Worm (Caenorhabditis elegans) whole organism, late embryonic: ENCODE results near the gene dhs-19.

Source experiments
- C08G9.2 ChIP-seq: sonication (generic microtip); optimal IDR thresholded peaks from 2 replicates; lab custom pipeline; 2016; ENCODE audit warnings: mild to moderate bottlenecking, missing genetic modification characterization, moderate library complexity, missing compliant biosample characterization
- T23F11.4 ChIP-seq: fragments of 200-800 bp; sonication (Bioruptor generic); optimal IDR thresholded peaks from 2 replicates; lab custom pipeline; 2018; ENCODE audit warnings: mild to moderate bottlenecking, missing genetic modification characterization, missing compliant biosample characterization
- ahr-1 ChIP-seq: sonication (generic microtip); optimal IDR thresholded peaks from 2 replicates; lab custom pipeline; 2016; ENCODE audit warnings: missing genetic modification characterization, missing compliant biosample characterization
- ceh-19 ChIP-seq: fragments of 200-800 bp; sonication (Bioruptor generic); optimal IDR thresholded peaks from 2 replicates; lab custom pipeline; 2018; ENCODE audit warnings: mild to moderate bottlenecking, missing genetic modification characterization, missing compliant biosample characterization
- ceh-24 ChIP-seq: sonication (generic microtip); optimal IDR thresholded peaks from 2 replicates; lab custom pipeline; 2016; ENCODE audit warnings: mild to moderate bottlenecking, missing genetic modification characterization, missing compliant biosample characterization
- ceh-30 ChIP-seq: fragments of 150-350 bp; optimal IDR thresholded peaks from 2 replicates; lab custom pipeline; 2014; ENCODE audit warnings: missing biosample characterization, missing genetic modification characterization
- ceh-34 ChIP-seq: sonication (generic microtip); optimal IDR thresholded peaks from 2 replicates; lab custom pipeline; 2016; ENCODE audit warnings: mild to moderate bottlenecking, missing genetic modification characterization, missing compliant biosample characterization
- ceh-45 ChIP-seq: fragments of 200-800 bp; sonication (Bioruptor generic); IDR thresholded peaks from 2 replicates; pipeline ENCODE4 v1.3.6; 2022; ENCODE audit warnings: missing genetic modification reagents, missing genetic modification characterization, missing compliant biosample characterization
- ceh-6 ChIP-seq: fragments of 200-800 bp; sonication (Bioruptor generic); optimal IDR thresholded peaks from 2 replicates; lab custom pipeline; 2018; ENCODE audit warnings: mild to moderate bottlenecking, missing genetic modification characterization, missing compliant biosample characterization
- che-1 ChIP-seq: sonication (generic microtip); optimal IDR thresholded peaks from 2 replicates; lab custom pipeline; 2016; ENCODE audit warnings: mild to moderate bottlenecking, missing genetic modification characterization, missing compliant biosample characterization
- dve-1 ChIP-seq: sonication (generic microtip); optimal IDR thresholded peaks from 2 replicates; lab custom pipeline; 2017; ENCODE audit warnings: antibody characterized with exemption, mild to moderate bottlenecking, missing genetic modification characterization, missing compliant biosample characterization
- elt-4 ChIP-seq: sonication (generic microtip); optimal IDR thresholded peaks from 2 replicates; lab custom pipeline; 2016; ENCODE audit warnings: missing genetic modification characterization, missing compliant biosample characterization
- fkh-10 ChIP-seq: fragments of 150-350 bp; optimal IDR thresholded peaks from 2 replicates; lab custom pipeline; 2014; ENCODE audit warnings: missing biosample characterization, missing genetic modification reagents, missing genetic modification characterization
- hlh-15 ChIP-seq: sonication (generic microtip); optimal IDR thresholded peaks from 2 replicates; lab custom pipeline; 2016; ENCODE audit warnings: missing genetic modification characterization, missing compliant biosample characterization
- hlh-8 ChIP-seq: sonication (generic microtip); optimal IDR thresholded peaks from 2 replicates; lab custom pipeline; 2016; ENCODE audit warnings: missing genotype, missing genetic modification characterization, missing compliant biosample characterization
- lim-6 ChIP-seq: sonication (generic microtip); optimal IDR thresholded peaks from 2 replicates; lab custom pipeline; 2016; ENCODE audit warnings: missing genetic modification characterization, missing compliant biosample characterization
- mec-3 ChIP-seq: sonication (generic microtip); optimal IDR thresholded peaks from 2 replicates; lab custom pipeline; 2016; ENCODE audit warnings: borderline replicate concordance, missing genetic modification characterization, missing compliant biosample characterization
- nfya-1 ChIP-seq: sonication (generic microtip); optimal IDR thresholded peaks from 2 replicates; lab custom pipeline; 2017; ENCODE audit warnings: missing genetic modification characterization, mild to moderate bottlenecking, missing compliant biosample characterization, antibody characterized with exemption, moderate library complexity
- nhr-11 ChIP-seq: fragments of 150-350 bp; optimal IDR thresholded peaks from 2 replicates; lab custom pipeline; 2014; ENCODE audit warnings: missing biosample characterization, missing genetic modification characterization
- nhr-232 ChIP-seq: sonication (generic microtip); optimal IDR thresholded peaks from 2 replicates; lab custom pipeline; 2016; ENCODE audit warnings: missing genetic modification characterization, missing compliant biosample characterization
- npax-4 ChIP-seq: sonication (generic microtip); optimal IDR thresholded peaks from 2 replicates; lab custom pipeline; 2016; ENCODE audit warnings: missing genetic modification characterization, missing compliant biosample characterization
- odd-2 ChIP-seq: sonication (generic microtip); optimal IDR thresholded peaks from 2 replicates; lab custom pipeline; 2017; ENCODE audit warnings: antibody characterized with exemption, mild to moderate bottlenecking, missing genetic modification characterization, missing compliant biosample characterization
- pag-3 ChIP-seq: sonication (generic microtip); optimal IDR thresholded peaks from 2 replicates; lab custom pipeline; 2016; ENCODE audit warnings: missing compliant biosample characterization, missing genetic modification characterization, borderline replicate concordance
- pax-1 ChIP-seq: fragments of 150-350 bp; optimal IDR thresholded peaks from 2 replicates; lab custom pipeline; 2014; ENCODE audit warnings: missing biosample characterization, missing genetic modification characterization
- pha-2 ChIP-seq: sonication (generic microtip); optimal IDR thresholded peaks from 2 replicates; lab custom pipeline; 2017; ENCODE audit warnings: mild to moderate bottlenecking, missing genetic modification characterization, missing compliant biosample characterization
- sox-2 ChIP-seq: fragments of 200-800 bp; sonication (Bioruptor generic); IDR thresholded peaks from 2 replicates; pipeline ENCODE4 v1.3.6; 2022; ENCODE audit warnings: missing genetic modification reagents, missing genetic modification characterization, missing compliant biosample characterization
- sox-4 ChIP-seq: sonication (generic microtip); optimal IDR thresholded peaks from 2 replicates; lab custom pipeline; 2017; ENCODE audit warnings: mild to moderate bottlenecking, missing genetic modification characterization, inconsistent platforms, missing compliant biosample characterization
- syd-9 ChIP-seq: sonication (generic microtip); optimal IDR thresholded peaks from 2 replicates; lab custom pipeline; 2016; ENCODE audit warnings: mild to moderate bottlenecking, missing genetic modification characterization, moderate library complexity, missing compliant biosample characterization
- tbx-2 ChIP-seq: sonication (generic microtip); optimal IDR thresholded peaks from 2 replicates; lab custom pipeline; 2016; ENCODE audit warnings: missing genetic modification characterization, missing compliant biosample characterization
- unc-42 ChIP-seq: sonication (generic microtip); optimal IDR thresholded peaks from 2 replicates; lab custom pipeline; 2016; ENCODE audit warnings: missing genotype, missing genetic modification characterization, missing compliant biosample characterization

dhs-19 gene

DNA sequence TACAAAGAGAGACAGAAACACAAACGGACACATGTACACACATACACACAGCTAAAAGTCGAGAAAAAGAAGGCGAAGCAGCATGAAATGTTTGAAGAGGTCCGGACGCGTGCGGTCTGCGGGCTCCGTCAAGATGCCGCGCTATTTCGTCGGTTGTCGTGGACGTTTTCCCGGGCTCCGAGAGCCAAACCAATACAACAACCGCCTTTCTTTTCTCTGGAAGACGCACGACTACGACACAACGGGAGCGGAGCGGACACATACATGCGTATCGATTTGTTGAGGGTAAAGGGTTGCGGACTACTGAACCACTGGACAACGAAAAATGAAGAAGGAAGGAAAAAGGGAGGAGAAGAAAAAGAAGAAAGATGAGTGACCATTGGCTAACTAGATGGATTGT lies 44.9 kb downstream of the dhs-19 start (continued):
- TF ChIP-seq hlh-15 (tag; lab: Kevin White, UChicago) (no peak), pag-3 (tag; lab: Kevin White, UChicago) (no peak), ceh-45 (GFP tag; lab: Robert Waterston, UW) (no peak), mec-3 (tag; lab: Kevin White, UChicago) (no peak), elt-4 (no peak), unc-42 (tag; lab: Kevin White, UChicago) (peak; percentile 40), nhr-232 (tag; lab: Kevin White, UChicago) (no peak), hlh-8 (tag; lab: Kevin White, UChicago) (no peak), sox-2 (no peak), ceh-19 (GFP tag; lab: Kevin White, UChicago) (peak; percentile 49), ahr-1 (tag; lab: Kevin White, UChicago) (no peak), tbx-2 (tag; lab: Kevin White, UChicago) (peak; percentile 39), che-1 (no peak), ceh-30 (no peak), dve-1 (tag; lab: Kevin White, UChicago) (no peak)

DNA sequence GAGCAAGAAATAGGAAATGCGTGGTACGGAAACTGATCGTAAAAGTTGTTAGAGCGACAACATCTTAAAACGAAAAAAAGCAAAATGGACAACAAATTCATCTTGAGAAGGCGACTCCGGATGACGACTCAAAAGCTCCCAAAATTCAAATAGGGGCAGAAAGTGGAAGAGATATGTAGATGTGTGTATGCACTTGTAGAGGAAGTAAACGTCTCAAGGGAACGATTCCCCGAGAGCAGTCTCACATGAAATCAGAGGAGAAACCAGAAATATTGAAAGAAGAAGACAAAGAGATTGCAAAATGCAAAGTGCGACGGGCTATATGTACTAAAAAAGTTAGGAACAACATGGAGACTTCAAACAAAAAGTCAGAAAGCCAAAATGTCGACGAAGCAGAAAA lies 46.8 kb downstream of the dhs-19 start, which contains the start of gene F57B7.2:
F57B7.2 (minus strand) TSS at position 101 of the 400 bp plus-strand sequence.
- TF ChIP-seq tbx-2 (tag; lab: Kevin White, UChicago) (no peak), odd-2 (tag; lab: Kevin White, UChicago) (no peak), ceh-30 (no peak), C08G9.2 (tag; lab: Kevin White, UChicago) (no peak), nhr-11 (tag; lab: Kevin White, UChicago) (no peak), ceh-34 (no peak), npax-4 (tag; lab: Kevin White, UChicago) (no peak), pha-2 (tag; lab: Kevin White, UChicago) (no peak), T23F11.4 (GFP tag; lab: Kevin White, UChicago) (no peak), fkh-10 (GFP tag; lab: Kevin White, UChicago) (no peak), syd-9 (tag; lab: Kevin White, UChicago) (no peak), sox-4 (tag; lab: Kevin White, UChicago) (no peak), ceh-24 (tag; lab: Kevin White, UChicago) (no peak)

DNA sequence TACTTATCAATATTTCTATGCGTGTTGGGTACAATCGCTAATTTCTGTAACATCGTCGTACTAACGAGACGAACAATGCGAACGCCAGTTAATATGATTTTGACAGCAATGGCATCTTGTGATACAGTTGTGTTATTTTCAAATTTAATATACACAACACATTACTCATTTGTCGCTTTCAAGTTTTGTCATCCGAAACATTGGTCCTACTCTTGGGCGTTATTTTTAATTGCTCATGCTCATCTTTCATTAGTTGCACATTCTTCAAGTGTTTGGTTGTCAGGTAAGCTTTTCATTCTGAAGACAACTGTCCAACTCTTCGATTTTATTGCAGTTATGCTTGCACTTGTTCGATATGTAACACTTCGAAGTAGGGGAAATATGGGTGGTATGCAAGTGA lies 51.1 kb downstream of the dhs-19 start:
- no peak for TF ChIP-seq lim-6 (tag; lab: Kevin White, UChicago)
- no peak for TF ChIP-seq pax-1 (tag; lab: Kevin White, UChicago)
- TF ChIP-seq ceh-6 (GFP tag; lab: Kevin White, UChicago) = no peak
- TF ChIP-seq nfya-1 (tag; lab: Kevin White, UChicago) = no peak
- TF ChIP-seq C08G9.2 (tag; lab: Kevin White, UChicago) = no peak
- TF ChIP-seq ceh-24 (tag; lab: Kevin White, UChicago) = no peak
- TF ChIP-seq, all 69 proteins: peak for 0
